Worm (Caenorhabditis elegans) whole organism, L3 larva: ENCODE measurements around the gene Y102E9.5.

Experiments used
- egl-27 ChIP-seq: sonication (generic microtip); optimal IDR thresholded peaks from 4 replicates; lab custom pipeline; 2017; ENCODE audit warnings: missing biosample characterization, missing genetic modification reagents, missing genetic modification characterization
- egl-5 ChIP-seq: fragments of 150-350 bp; optimal IDR thresholded peaks from 2 replicates; lab custom pipeline; 2017; ENCODE audit warnings: missing biosample characterization, missing genetic modification reagents, missing genetic modification characterization, inconsistent platforms
- fos-1 ChIP-seq: fragments of 150-350 bp; optimal IDR thresholded peaks from 2 replicates; lab custom pipeline; 2014; ENCODE audit warnings: missing biosample characterization, missing genetic modification characterization
- skn-1 ChIP-seq: fragments of 150-350 bp; optimal IDR thresholded peaks from 2 replicates; lab custom pipeline; 2014; ENCODE audit warnings: missing biosample characterization, missing genetic modification characterization

- TF ChIP-seq skn-1 (tag; lab: Kevin White, UChicago) = no peak
- TF ChIP-seq egl-5 = no peak
- TF ChIP-seq fos-1 (tag; lab: Kevin White, UChicago) = no peak
- TF ChIP-seq egl-27 (tag; lab: Kevin White, UChicago) = no peak
Measured at ce11 chrIII:6713266-6713665, 16.8 kb downstream of the Y102E9.5 start, which contains the start of gene F37A4.4.
